Fruit fly (Drosophila melanogaster) whole organism, prepupa: Measurements from ENCODE around the gene CG14646.

Source experiments
- Blimp-1 ChIP-seq: fragments of 200-800 bp; sonication (Bioruptor generic); optimal IDR thresholded peaks from 3 replicates; lab custom pipeline; 2017; ENCODE audit warnings: missing biosample characterization, missing genetic modification characterization, mild to moderate bottlenecking, moderate library complexity, missing genetic modification reagents
- CG10631 ChIP-seq: fragments of 200-800 bp; sonication (Bioruptor generic); optimal IDR thresholded peaks from 2 replicates; lab custom pipeline; 2016; ENCODE audit warnings: missing biosample characterization, missing genetic modification characterization
- CG10669 ChIP-seq: fragments of 200-800 bp; sonication (Bioruptor generic); optimal IDR thresholded peaks from 3 replicates; lab custom pipeline; 2018; ENCODE audit warnings: missing biosample characterization, mild to moderate bottlenecking, missing genetic modification characterization, moderate library complexity
- CG11762 ChIP-seq: fragments of 200-800 bp; sonication (Bioruptor generic); optimal IDR thresholded peaks from 3 replicates; lab custom pipeline; 2016; ENCODE audit warnings: missing biosample characterization, missing genetic modification characterization; ENCODE audit not compliant: insufficient read depth
- CG11902 ChIP-seq: fragments of 200-800 bp; sonication (Bioruptor generic); optimal IDR thresholded peaks from 3 replicates; lab custom pipeline; 2016; ENCODE audit warnings: missing biosample characterization, missing genetic modification characterization
- CG16779 ChIP-seq: fragments of 200-800 bp; sonication (Bioruptor generic); optimal IDR thresholded peaks from 3 replicates; lab custom pipeline; 2017; ENCODE audit warnings: missing biosample characterization, mild to moderate bottlenecking, missing genetic modification characterization
- CG3032 ChIP-seq: fragments of 200-800 bp; optimal IDR thresholded peaks from 2 replicates; lab custom pipeline; 2019; ENCODE audit warnings: missing biosample characterization, mild to moderate bottlenecking, missing genetic modification characterization, moderate library complexity
- CG31627 ChIP-seq: fragments of 200-800 bp; sonication (Bioruptor generic); optimal IDR thresholded peaks from 3 replicates; lab custom pipeline; 2016; ENCODE audit warnings: missing biosample characterization, missing genetic modification characterization
- CG32006 ChIP-seq: fragments of 200-800 bp; sonication (Bioruptor generic); optimal IDR thresholded peaks from 3 replicates; lab custom pipeline; 2017; ENCODE audit warnings: missing biosample characterization, mild to moderate bottlenecking, missing genetic modification characterization
- CG6792 ChIP-seq: fragments of 200-800 bp; sonication (Bioruptor generic); optimal IDR thresholded peaks from 3 replicates; lab custom pipeline; 2016; ENCODE audit warnings: missing biosample characterization, missing genetic modification characterization
- CG6808 ChIP-seq: fragments of 200-800 bp; sonication (Bioruptor generic); optimal IDR thresholded peaks from 3 replicates; lab custom pipeline; 2017; ENCODE audit warnings: missing biosample characterization, missing genetic modification characterization, mild to moderate bottlenecking, moderate library complexity, missing genetic modification reagents
- CG6854 ChIP-seq: fragments of 200-800 bp; sonication (Bioruptor generic); optimal IDR thresholded peaks from 2 replicates; lab custom pipeline; 2017; ENCODE audit warnings: missing biosample characterization, mild to moderate bottlenecking, missing genetic modification characterization
- CG7368 ChIP-seq: fragments of 200-800 bp; sonication (Bioruptor generic); optimal IDR thresholded peaks from 3 replicates; lab custom pipeline; 2016; ENCODE audit warnings: missing biosample characterization, missing genetic modification characterization
- CG8119 ChIP-seq: fragments of 200-800 bp; sonication (Bioruptor generic); IDR thresholded peaks from 3 replicates; pipeline ENCODE4 v1.3.6; 2022; ENCODE audit warnings: missing biosample characterization, missing genetic modification characterization
- CG8632 ChIP-seq: fragments of 200-800 bp; sonication (Bioruptor generic); optimal IDR thresholded peaks from 3 replicates; lab custom pipeline; 2016; ENCODE audit warnings: missing biosample characterization, missing genetic modification characterization
- Eip75B ChIP-seq: fragments of 200-800 bp; sonication (Bioruptor generic); optimal IDR thresholded peaks from 3 replicates; lab custom pipeline; 2016; ENCODE audit warnings: missing biosample characterization, missing genetic modification characterization
- Eip78C ChIP-seq: fragments of 200-800 bp; sonication (Bioruptor generic); peaks from one replicate; lab custom pipeline; 2016; ENCODE audit warnings: missing biosample characterization, missing genetic modification characterization
- Ets21C ChIP-seq: fragments of 200-800 bp; sonication (Bioruptor generic); optimal IDR thresholded peaks from 3 replicates; lab custom pipeline; 2016; ENCODE audit warnings: missing biosample characterization, missing genetic modification characterization
- Ets96B ChIP-seq: fragments of 200-800 bp; optimal IDR thresholded peaks from 2 replicates; lab custom pipeline; 2019; ENCODE audit warnings: missing biosample characterization, mild to moderate bottlenecking, missing genetic modification characterization, moderate library complexity
- Hr38 ChIP-seq: sonication (Bioruptor generic); optimal IDR thresholded peaks from 2 replicates; lab custom pipeline; 2016; ENCODE audit warnings: missing biosample characterization, missing genetic modification characterization
- Hr39 ChIP-seq: fragments of 200-800 bp; sonication (Bioruptor generic); optimal IDR thresholded peaks from 2 replicates; lab custom pipeline; 2016; ENCODE audit warnings: missing biosample characterization, missing genetic modification characterization
- Hr4 ChIP-seq: fragments of 200-800 bp; sonication (Bioruptor generic); optimal IDR thresholded peaks from 3 replicates; lab custom pipeline; 2016; ENCODE audit warnings: missing biosample characterization, missing genetic modification characterization
- Lpt ChIP-seq: fragments of 200-800 bp; sonication (Bioruptor generic); optimal IDR thresholded peaks from 3 replicates; lab custom pipeline; 2016; ENCODE audit warnings: missing biosample characterization, missing genetic modification characterization
- Met ChIP-seq: fragments of 200-800 bp; sonication (Bioruptor generic); optimal IDR thresholded peaks from 3 replicates; lab custom pipeline; 2016; ENCODE audit warnings: missing biosample characterization, missing genetic modification characterization
- OdsH ChIP-seq: fragments of 200-800 bp; sonication (Bioruptor generic); optimal IDR thresholded peaks from 3 replicates; lab custom pipeline; 2016; ENCODE audit warnings: missing biosample characterization, missing genetic modification characterization
- Sox14 ChIP-seq: fragments of 200-800 bp; sonication (Bioruptor generic); optimal IDR thresholded peaks from 3 replicates; lab custom pipeline; 2016; ENCODE audit warnings: missing biosample characterization, missing genetic modification characterization
- Sox15 ChIP-seq: fragments of 200-800 bp; sonication (Bioruptor generic); optimal IDR thresholded peaks from 3 replicates; lab custom pipeline; 2016; ENCODE audit warnings: missing biosample characterization, missing genetic modification characterization
- achi ChIP-seq: fragments of 200-800 bp; sonication (Bioruptor generic); optimal IDR thresholded peaks from 3 replicates; lab custom pipeline; 2016; ENCODE audit warnings: missing biosample characterization, missing genetic modification characterization
- acj6 ChIP-seq: fragments of 200-800 bp; sonication (Bioruptor generic); optimal IDR thresholded peaks from 3 replicates; lab custom pipeline; 2016; ENCODE audit warnings: missing biosample characterization, missing genetic modification characterization
- cyc ChIP-seq: fragments of 200-800 bp; sonication (Bioruptor generic); optimal IDR thresholded peaks from 3 replicates; lab custom pipeline; 2016; ENCODE audit warnings: missing biosample characterization, missing genetic modification characterization
- dsx ChIP-seq: fragments of 200-800 bp; optimal IDR thresholded peaks from 3 replicates; lab custom pipeline; 2019; ENCODE audit warnings: missing biosample characterization, mild to moderate bottlenecking, missing genetic modification characterization, moderate library complexity; ENCODE audit not compliant: poor library complexity, severe bottlenecking
- eg ChIP-seq: fragments of 200-800 bp; sonication (Bioruptor generic); IDR thresholded peaks from 3 replicates; pipeline ENCODE4 v1.3.6; 2022; ENCODE audit warnings: missing biosample characterization, missing genetic modification characterization
- esn ChIP-seq: fragments of 200-800 bp; sonication (Bioruptor generic); optimal IDR thresholded peaks from 2 replicates; lab custom pipeline; 2016; ENCODE audit warnings: missing biosample characterization, mild to moderate bottlenecking, missing genetic modification characterization, moderate library complexity
- fd59A ChIP-seq: fragments of 200-800 bp; sonication (Bioruptor generic); optimal IDR thresholded peaks from 2 replicates; lab custom pipeline; 2017; ENCODE audit warnings: missing biosample characterization, mild to moderate bottlenecking, missing genetic modification characterization, missing genetic modification reagents
- net ChIP-seq: fragments of 200-800 bp; sonication (Bioruptor generic); optimal IDR thresholded peaks from 3 replicates; lab custom pipeline; 2016; ENCODE audit warnings: missing biosample characterization, missing genetic modification characterization
- pdm3 ChIP-seq: fragments of 200-800 bp; sonication (Bioruptor generic); optimal IDR thresholded peaks from 3 replicates; lab custom pipeline; 2016; ENCODE audit warnings: missing biosample characterization, missing genetic modification characterization
- salr ChIP-seq, 2 experiments: fragments of 200-800 bp; sonication (Bioruptor generic); optimal IDR thresholded peaks; 3 replicates each; lab custom pipeline; 2016 to 2018; ENCODE audit warnings: missing biosample characterization in 2 of 2, missing genetic modification characterization in 2 of 2, mild to moderate bottlenecking in 1 of 2
- spab ChIP-seq: fragments of 200-800 bp; sonication (Bioruptor generic); optimal IDR thresholded peaks from 2 replicates; lab custom pipeline; 2017; ENCODE audit warnings: missing biosample characterization, mild to moderate bottlenecking, missing genetic modification characterization, missing genetic modification reagents
- ss ChIP-seq, 2 experiments: fragments of 200-800 bp; sonication (Bioruptor generic); optimal IDR thresholded peaks; 2 replicates in 1 of 2; 3 replicates in 1 of 2; lab custom pipeline; 2017 to 2018; ENCODE audit warnings: mild to moderate bottlenecking in 2 of 2, missing biosample characterization in 2 of 2, missing genetic modification characterization in 2 of 2, moderate library complexity in 1 of 2
- svp ChIP-seq: fragments of 200-800 bp; sonication (Bioruptor generic); peaks from one replicate; lab custom pipeline; 2016; ENCODE audit warnings: missing biosample characterization, missing genetic modification characterization
- topi ChIP-seq: fragments of 200-800 bp; sonication (Bioruptor generic); optimal IDR thresholded peaks from 3 replicates; lab custom pipeline; 2016; ENCODE audit warnings: missing biosample characterization, missing genetic modification characterization
- vri ChIP-seq: fragments of 200-800 bp; sonication (Bioruptor generic); optimal IDR thresholded peaks from 3 replicates; lab custom pipeline; 2016; ENCODE audit warnings: missing biosample characterization, mild to moderate bottlenecking, missing genetic modification characterization

Gene CG14646

dm6 chr3R:4394654-4395581 is 4.8 kb downstream of the CG14646 start (continued):
- TF ChIP-seq Hr39 (peak; percentile 96), OdsH (GFP tag; lab: Kevin White, UChicago) (peak; percentile 95), CG6854 (peak; percentile 88), CG16779 (tag; lab: Kevin White, UChicago) (peak; percentile 88), Lpt (GFP tag; lab: Kevin White, UChicago) (peak; percentile 96), topi (GFP tag; lab: Kevin White, UChicago) (peak; percentile 95), svp (peak; percentile 98), Sox15 (GFP tag; lab: Kevin White, UChicago) (peak; percentile 88), cyc (GFP tag; lab: Kevin White, UChicago) (peak; percentile 95), Eip75B (GFP tag; lab: Kevin White, UChicago) (peak; percentile 92), dsx (GFP tag; lab: Kevin White, UChicago) (peak; percentile 88), CG6808 (GFP tag; lab: Kevin White, UChicago) (peak; percentile 65), CG8632 (GFP tag; lab: Kevin White, UChicago) (peak; percentile 92), Sox14 (GFP tag; lab: Kevin White, UChicago) (peak; percentile 97), CG7368 (GFP tag; lab: Kevin White, UChicago) (peak; percentile 92), spab (peak; percentile 76), CG11762 (GFP tag; lab: Kevin White, UChicago) (peak; percentile 87), CG8119 (GFP tag; lab: Robert Waterston, UW) (peak; percentile 97), vri (GFP tag; lab: Kevin White, UChicago) (peak; percentile 97), fd59A (GFP tag; lab: Kevin White, UChicago) (peak; percentile 80), acj6 (GFP tag; lab: Kevin White, UChicago) (peak; percentile 94), Met (GFP tag; lab: Kevin White, UChicago) (peak; percentile 94), CG10669 (GFP tag; lab: Kevin White, UChicago) (peak; percentile 86), Hr38 (GFP tag; lab: Kevin White, UChicago) (no peak)

dm6 chr3R:4397403-4398079 is 7.4 kb downstream of the CG14646 start, which contains the start of gene CG9855:
CG9855 (minus strand) TSS chr3R:4397875.
- TF ChIP-seq dsx (GFP tag; lab: Kevin White, UChicago) (peak; percentile 86), Eip78C (GFP tag; lab: Kevin White, UChicago) (peak; percentile 73), Sox14 (GFP tag; lab: Kevin White, UChicago) (peak; percentile 14), Blimp-1 (GFP tag; lab: Kevin White, UChicago) (peak; percentile 10), Ets21C (GFP tag; lab: Kevin White, UChicago) (no peak), Eip75B (GFP tag; lab: Kevin White, UChicago) (no peak)

dm6 chr3R:4399810-4400496 is 9.8 kb downstream of the CG14646 start:
- no peak for TF ChIP-seq net (GFP tag; lab: Kevin White, UChicago)
- TF ChIP-seq Sox14 (GFP tag; lab: Kevin White, UChicago), result no peak
- TF ChIP-seq CG10631 (GFP tag; lab: Kevin White, UChicago), result peak; percentile 14
- TF ChIP-seq CG6792, result no peak
- TF ChIP-seq CG31627 (GFP tag; lab: Kevin White, UChicago), result peak; percentile 47
- peak; percentile 40 for TF ChIP-seq pdm3 (GFP tag; lab: Kevin White, UChicago)
- peak; percentile 2 for TF ChIP-seq esn (GFP tag; lab: Kevin White, UChicago)
- TF ChIP-seq CG11902, result no peak
- TF ChIP-seq ss (GFP tag; optimal IDR thresholded peaks at IDR 0.05; lab: Kevin White, UChicago), result peak in 1 of 2 experiments; percentile 51
- TF ChIP-seq Ets21C (GFP tag; lab: Kevin White, UChicago), result peak; percentile 32
- TF ChIP-seq CG3032, result peak; percentile 40
- TF ChIP-seq eg (GFP tag; lab: Robert Waterston, UW), result peak; percentile 23; the same call in 1 of the 3 replicates
- peak; percentile 45 for TF ChIP-seq acj6 (GFP tag; lab: Kevin White, UChicago)
- peak; percentile 28 for TF ChIP-seq Met (GFP tag; lab: Kevin White, UChicago)
- peak; percentile 65 for TF ChIP-seq Eip78C (GFP tag; lab: Kevin White, UChicago)
- peak; percentile 9 for TF ChIP-seq Hr4
- TF ChIP-seq Ets96B (tag; lab: Kevin White, UChicago), result peak; percentile 7
- TF ChIP-seq CG8632 (GFP tag; lab: Kevin White, UChicago), result peak; percentile 7
- TF ChIP-seq achi (GFP tag; lab: Kevin White, UChicago), result peak; percentile 33
- peak; percentile 59 for TF ChIP-seq CG32006 (GFP tag; lab: Kevin White, UChicago)
- peak in 1 of 2 experiments; percentile 52 for TF ChIP-seq salr (GFP tag; optimal IDR thresholded peaks at IDR 0.05; lab: Kevin White, UChicago)
